Worm (Caenorhabditis elegans) whole organism, L4/young adult: ENCODE data around the gene fbxa-64.

Experiments used
- dao-5 ChIP-seq: sonication (generic microtip); optimal IDR thresholded peaks from 2 replicates; lab custom pipeline; 2016; ENCODE audit warnings: missing genotype, missing genetic modification characterization, moderate library complexity, missing compliant biosample characterization
- him-1 ChIP-seq: sonication (generic microtip); optimal IDR thresholded peaks from 2 replicates; lab custom pipeline; 2016; ENCODE audit warnings: missing genotype, missing genetic modification reagents, missing genetic modification characterization, missing compliant biosample characterization

- no peak for TF ChIP-seq him-1
- TF ChIP-seq dao-5 = no peak
These were observed 10.0 kb downstream of the fbxa-64 start, which contains the start of gene T28A11.18 for ce11 chrV:3267950-3268349.
